Worm (Caenorhabditis elegans) whole organism, young adult: ENCODE measurements around the gene T28H11.8.

Source experiments
- Y67H2A.10 ChIP-seq: fragments of 200-800 bp; sonication (Bioruptor generic); conservative IDR thresholded peaks from 2 replicates; pipeline ENCODE4 v1.3.6; 2022; ENCODE audit warnings: missing genetic modification reagents, missing genetic modification characterization, missing compliant biosample characterization
- Y79H2A.3 ChIP-seq: fragments of 200-800 bp; sonication (Bioruptor generic); conservative IDR thresholded peaks from 2 replicates; pipeline ENCODE4 v1.3.6; 2022; ENCODE audit warnings: missing genetic modification reagents, missing genetic modification characterization, missing compliant biosample characterization
- egrh-3 ChIP-seq: fragments of 200-800 bp; sonication (Bioruptor generic); IDR thresholded peaks from 2 replicates; pipeline ENCODE4 v1.3.6; 2022; ENCODE audit warnings: missing genetic modification reagents, missing genetic modification characterization, missing compliant biosample characterization
- fkh-3 ChIP-seq: sonication (generic microtip); optimal IDR thresholded peaks from 2 replicates; lab custom pipeline; 2016; ENCODE audit warnings: mild to moderate bottlenecking, missing genetic modification characterization, missing compliant biosample characterization
- hmg-1.2 ChIP-seq: fragments of 200-800 bp; sonication (Bioruptor generic); IDR thresholded peaks from 2 replicates; pipeline ENCODE4 v1.3.6; 2022; ENCODE audit warnings: missing genetic modification reagents, missing genetic modification characterization, missing compliant biosample characterization
- nhr-27 ChIP-seq: fragments of 200-800 bp; sonication (Bioruptor generic); optimal IDR thresholded peaks from 2 replicates; lab custom pipeline; 2018; ENCODE audit warnings: mild to moderate bottlenecking, missing genetic modification characterization, moderate library complexity, missing compliant biosample characterization

T28H11.8 gene

ce11 chrIV:4975995-4976394 is 44.4 kb downstream of the T28H11.8 start, which contains the start of gene Y9C9A.16 (continued):
- no peak for TF ChIP-seq egrh-3
- TF ChIP-seq Y79H2A.3, result no peak
- TF ChIP-seq nhr-27, result no peak

DNA sequence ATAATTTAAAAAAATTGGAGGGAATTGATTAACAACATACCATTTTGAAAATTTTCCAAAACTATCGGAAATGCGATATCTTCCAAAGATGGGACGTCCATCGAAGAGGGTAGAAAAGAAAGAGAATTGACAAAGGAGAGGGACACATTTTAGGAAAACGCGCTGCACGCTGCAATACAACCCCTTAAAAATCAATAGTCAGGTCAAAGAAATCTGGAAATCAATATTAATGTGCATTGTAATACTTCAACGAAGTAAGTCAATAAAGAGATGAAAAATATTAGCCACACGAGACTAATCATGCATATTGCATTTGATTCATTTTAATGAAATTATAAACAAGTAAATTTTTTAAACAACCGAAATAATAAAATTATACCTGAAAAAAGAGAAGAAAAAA is 51.0 kb downstream of the T28H11.8 start, which contains the start of gene Y9C9A.13:
TSS of gene Y9C9A.13 (minus strand) at position 101 of the 400 bp plus-strand sequence.
- TF ChIP-seq fkh-3 (tag; lab: Kevin White, UChicago) (no peak), hmg-1.2 (GFP tag; lab: Robert Waterston, UW) (no peak), Y67H2A.10 (GFP tag; lab: Robert Waterston, UW) (no peak)
